Worm (Caenorhabditis elegans) whole organism, L4 larva: ENCODE results near the gene clec-63.

Experiments
- D1046.2 ChIP-seq: fragments of 200-800 bp; sonication (Bioruptor generic); IDR thresholded peaks from 2 replicates; pipeline ENCODE4 v1.3.6; 2022; ENCODE audit warnings: missing genetic modification characterization, missing compliant biosample characterization
- F10B5.3 ChIP-seq: sonication (generic microtip); optimal IDR thresholded peaks from 2 replicates; lab custom pipeline; 2016; ENCODE audit warnings: mild to moderate bottlenecking, missing genetic modification characterization, missing compliant biosample characterization
- F26F4.8 ChIP-seq: fragments of 200-800 bp; sonication (Bioruptor generic); conservative IDR thresholded peaks from 2 replicates; pipeline ENCODE4 v1.3.6; 2022; ENCODE audit warnings: missing genetic modification characterization, missing compliant biosample characterization
- R02D3.7 ChIP-seq: fragments of 150-350 bp; sonication (generic microtip); optimal IDR thresholded peaks from 3 replicates; lab custom pipeline; 2014; ENCODE audit warnings: missing biosample characterization, missing genetic modification characterization
- T20F7.1 ChIP-seq: fragments of 200-800 bp; sonication (Bioruptor generic); optimal IDR thresholded peaks from 2 replicates; lab custom pipeline; 2018; ENCODE audit warnings: mild to moderate bottlenecking, missing genetic modification characterization, missing compliant biosample characterization
- T26A8.4 ChIP-seq: fragments of 200-800 bp; sonication (Bioruptor generic); IDR thresholded peaks from 2 replicates; pipeline ENCODE4 v1.3.6; 2022; ENCODE audit warnings: missing genetic modification characterization, missing compliant biosample characterization
- Y5F2A.4 ChIP-seq: fragments of 200-800 bp; sonication (Bioruptor generic); optimal IDR thresholded peaks from 2 replicates; lab custom pipeline; 2018; ENCODE audit warnings: mild to moderate bottlenecking, missing genetic modification characterization, missing compliant biosample characterization
- Y75B8A.6 ChIP-seq: fragments of 200-800 bp; sonication (Bioruptor generic); IDR thresholded peaks from 2 replicates; pipeline ENCODE4 v1.3.6; 2022; ENCODE audit warnings: missing genetic modification reagents, missing genetic modification characterization, missing compliant biosample characterization
- ZK546.5 ChIP-seq, 2 experiments: sonication (generic microtip); optimal IDR thresholded peaks; 2 replicates each; lab custom pipeline; 2017; ENCODE audit warnings: missing biosample characterization in 2 of 2, missing genetic modification characterization in 2 of 2
- aha-1 ChIP-seq: fragments of 150-350 bp; peaks from one replicate; lab custom pipeline; 2014; ENCODE audit warnings: missing biosample characterization, missing genetic modification characterization
- ama-1 ChIP-seq: fragments of 150-350 bp; optimal IDR thresholded peaks from 2 replicates; lab custom pipeline; 2014; ENCODE audit warnings: inconsistent platforms, mixed read lengths
- arid-1 ChIP-seq: fragments of 200-800 bp; sonication (Bioruptor generic); conservative IDR thresholded peaks from 2 replicates; pipeline ENCODE4 v1.3.6; 2022; ENCODE audit warnings: missing genetic modification reagents, missing genetic modification characterization, missing compliant biosample characterization
- attf-4 ChIP-seq: sonication (generic microtip); optimal IDR thresholded peaks from 3 replicates; lab custom pipeline; 2017; ENCODE audit warnings: missing biosample characterization, missing genetic modification characterization
- ceh-28 ChIP-seq: fragments of 150-350 bp; optimal IDR thresholded peaks from 2 replicates; lab custom pipeline; 2014; ENCODE audit warnings: missing biosample characterization, missing genetic modification reagents, missing genetic modification characterization
- ceh-44 ChIP-seq: fragments of 200-800 bp; sonication (Bioruptor generic); IDR thresholded peaks from 2 replicates; pipeline ENCODE4 v1.3.6; 2022; ENCODE audit warnings: missing genetic modification reagents, missing genetic modification characterization, missing compliant biosample characterization
- ceh-62 ChIP-seq: sonication (generic microtip); optimal IDR thresholded peaks from 2 replicates; lab custom pipeline; 2017; ENCODE audit warnings: missing biosample characterization, missing genetic modification characterization
- ceh-82 ChIP-seq: sonication (generic microtip); optimal IDR thresholded peaks from 2 replicates; lab custom pipeline; 2017; ENCODE audit warnings: missing biosample characterization, missing genetic modification characterization
- dmd-6 ChIP-seq: fragments of 200-800 bp; sonication (Bioruptor generic); IDR thresholded peaks from 2 replicates; pipeline ENCODE4 v1.3.6; 2022; ENCODE audit warnings: missing genetic modification reagents, missing genetic modification characterization, missing compliant biosample characterization
- dmd-8 ChIP-seq: fragments of 200-800 bp; sonication (Bioruptor generic); IDR thresholded peaks from 2 replicates; pipeline ENCODE4 v1.3.6; 2022; ENCODE audit warnings: missing genetic modification characterization, missing compliant biosample characterization
- dpl-1 ChIP-seq: fragments of 150-350 bp; optimal IDR thresholded peaks from 2 replicates; lab custom pipeline; 2014; ENCODE audit warnings: missing biosample characterization, missing genetic modification reagents, missing genetic modification characterization
- hlh-11 ChIP-seq: fragments of 200-800 bp; sonication (Bioruptor generic); optimal IDR thresholded peaks from 2 replicates; lab custom pipeline; 2018; ENCODE audit warnings: mild to moderate bottlenecking, missing genetic modification characterization, missing compliant biosample characterization
- hlh-30 ChIP-seq: sonication (generic microtip); optimal IDR thresholded peaks from 2 replicates; lab custom pipeline; 2017; ENCODE audit warnings: antibody characterized with exemption, mild to moderate bottlenecking, missing genetic modification characterization, missing compliant biosample characterization; ENCODE audit not compliant: insufficient read depth
- hmg-1.1 ChIP-seq: fragments of 200-800 bp; sonication (Bioruptor generic); IDR thresholded peaks from 2 replicates; pipeline ENCODE4 v1.3.6; 2022; ENCODE audit warnings: missing genetic modification reagents, missing genetic modification characterization, missing compliant biosample characterization
- lim-7 ChIP-seq: fragments of 200-800 bp; sonication (Bioruptor generic); IDR thresholded peaks from 2 replicates; pipeline ENCODE4 v1.3.6; 2022; ENCODE audit warnings: missing genetic modification characterization, missing compliant biosample characterization
- lin-13 ChIP-seq: fragments of 150-350 bp; optimal IDR thresholded peaks from 2 replicates; lab custom pipeline; 2014; ENCODE audit warnings: missing biosample characterization, missing genetic modification reagents, missing genetic modification characterization
- lin-29 ChIP-seq: fragments of 200-800 bp; sonication (Bioruptor generic); IDR thresholded peaks from 2 replicates; pipeline ENCODE4 v1.3.6; 2022; ENCODE audit warnings: missing genetic modification reagents, missing genetic modification characterization, missing compliant biosample characterization
- lin-39 ChIP-seq: fragments of 150-350 bp; optimal IDR thresholded peaks from 2 replicates; lab custom pipeline; 2014; ENCODE audit warnings: missing biosample characterization, missing genetic modification reagents, missing genetic modification characterization
- madf-9 ChIP-seq: fragments of 200-800 bp; sonication (Bioruptor generic); conservative IDR thresholded peaks from 2 replicates; pipeline ENCODE4 v1.3.6; 2022; ENCODE audit warnings: missing genetic modification reagents, missing genetic modification characterization, missing compliant biosample characterization
- mdt-29 ChIP-seq: fragments of 200-800 bp; sonication (Bioruptor generic); IDR thresholded peaks from 2 replicates; pipeline ENCODE4 v1.3.6; 2022; ENCODE audit warnings: missing genetic modification reagents, missing genetic modification characterization, missing compliant biosample characterization
- mxl-2 ChIP-seq: fragments of 200-800 bp; sonication (Bioruptor generic); conservative IDR thresholded peaks from 2 replicates; pipeline ENCODE4 v1.3.6; 2022; ENCODE audit warnings: missing genetic modification reagents, missing genetic modification characterization, missing compliant biosample characterization
- nhr-102 ChIP-seq: sonication (generic microtip); optimal IDR thresholded peaks from 2 replicates; lab custom pipeline; 2016; ENCODE audit warnings: mild to moderate bottlenecking, missing genetic modification characterization, moderate library complexity, missing compliant biosample characterization
- nhr-111 ChIP-seq: fragments of 200-800 bp; sonication (Bioruptor generic); optimal IDR thresholded peaks from 2 replicates; lab custom pipeline; 2018; ENCODE audit warnings: mild to moderate bottlenecking, missing genetic modification characterization, missing compliant biosample characterization
- nhr-237 ChIP-seq: sonication (generic microtip); optimal IDR thresholded peaks from 2 replicates; lab custom pipeline; 2017; ENCODE audit warnings: missing biosample characterization, missing genetic modification characterization
- nhr-28 ChIP-seq: fragments of 150-350 bp; optimal IDR thresholded peaks from 2 replicates; lab custom pipeline; 2014; ENCODE audit warnings: missing biosample characterization, missing genetic modification characterization
- nhr-41 ChIP-seq: fragments of 200-800 bp; sonication (Bioruptor generic); IDR thresholded peaks from 2 replicates; pipeline ENCODE4 v1.3.6; 2022; ENCODE audit warnings: missing genetic modification reagents, missing genetic modification characterization, missing compliant biosample characterization
- nhr-42 ChIP-seq: fragments of 200-800 bp; sonication (Bioruptor generic); IDR thresholded peaks from 2 replicates; pipeline ENCODE4 v1.3.6; 2022; ENCODE audit warnings: missing genetic modification characterization, missing compliant biosample characterization
- nhr-48 ChIP-seq: sonication (generic microtip); optimal IDR thresholded peaks from 2 replicates; lab custom pipeline; 2016; ENCODE audit warnings: mild to moderate bottlenecking, missing genetic modification characterization, missing compliant biosample characterization
- nhr-77 ChIP-seq: fragments of 150-350 bp; optimal IDR thresholded peaks from 2 replicates; lab custom pipeline; 2014; ENCODE audit warnings: missing biosample characterization, missing genetic modification characterization
- pha-4 ChIP-seq, 2 experiments: fragments of 150-350 bp in 1 of 2; fragments of 200-800 bp in 1 of 2; sonication (Bioruptor generic) in 1 of 2; IDR thresholded peaks in 1 of 2; optimal IDR thresholded peaks in 1 of 2; 2 replicates each; pipeline versions ENCODE4 v1.3.6 to Lab custom; 2014 to 2022; ENCODE audit warnings: missing genetic modification characterization in 2 of 2, missing genetic modification reagents in 2 of 2, missing biosample characterization in 1 of 2, missing compliant biosample characterization in 1 of 2
- pqm-1 ChIP-seq: sonication (generic microtip); optimal IDR thresholded peaks from 2 replicates; lab custom pipeline; 2017; ENCODE audit warnings: missing biosample characterization, missing genetic modification characterization
- snpc-1.2 ChIP-seq: fragments of 200-800 bp; sonication (Bioruptor generic); IDR thresholded peaks from 2 replicates; pipeline ENCODE4 v1.3.6; 2022; ENCODE audit warnings: missing genetic modification reagents, missing genetic modification characterization, missing compliant biosample characterization
- snpc-4 ChIP-seq: fragments of 150-350 bp; optimal IDR thresholded peaks from 2 replicates; lab custom pipeline; 2014; ENCODE audit warnings: missing biosample characterization, missing genetic modification characterization
- spr-1 ChIP-seq: sonication (generic microtip); optimal IDR thresholded peaks from 2 replicates; lab custom pipeline; 2016; ENCODE audit warnings: mild to moderate bottlenecking, missing genetic modification characterization, missing compliant biosample characterization
- unc-62 ChIP-seq, 3 experiments: fragments of 150-350 bp in 1 of 3; sonication (generic microtip); optimal IDR thresholded peaks in 2 of 3; peaks in 1 of 3; 1 replicate in 1 of 3; 2 replicates in 2 of 3; lab custom pipeline; 2014 to 2017; ENCODE audit warnings: missing biosample characterization in 3 of 3, missing genetic modification characterization in 3 of 3, missing genetic modification reagents in 3 of 3, missing genotype in 1 of 3
- zag-1 ChIP-seq: fragments of 150-350 bp; optimal IDR thresholded peaks from 2 replicates; lab custom pipeline; 2014; ENCODE audit warnings: missing biosample characterization, missing genetic modification characterization
- zip-11 ChIP-seq: fragments of 200-800 bp; sonication (Bioruptor generic); IDR thresholded peaks from 2 replicates; pipeline ENCODE4 v1.3.6; 2022; ENCODE audit warnings: missing genetic modification characterization, missing compliant biosample characterization
- ztf-11 ChIP-seq: fragments of 150-350 bp; optimal IDR thresholded peaks from 2 replicates; lab custom pipeline; 2014; ENCODE audit warnings: missing biosample characterization, missing genetic modification characterization

The clec-63 gene

ce11 chrII:12928241-12928640 is 32.8 kb downstream of the clec-63 start, which contains the start of gene F58G1.3:
TSS of gene F58G1.3 (minus strand) at chrII:12928341.
- TF ChIP-seq attf-4 (tag; lab: Kevin White, UChicago) = no peak
- TF ChIP-seq lin-29 (GFP tag; lab: Robert Waterston, UW) = no peak
- no peak for TF ChIP-seq ceh-62
- no peak for TF ChIP-seq R02D3.7 (tag; lab: Kevin White, UChicago)

ce11 chrII:12930138-12930537 is 34.7 kb downstream of the clec-63 start:
- TF ChIP-seq pqm-1 (tag; lab: Kevin White, UChicago) = peak; percentile 44
- no peak for TF ChIP-seq pha-4 (GFP tag; IDR thresholded peaks at IDR 0.05; lab: Robert Waterston, UW)
- no peak for TF ChIP-seq pha-4 (tag; optimal IDR thresholded peaks at IDR 0.05; lab: Kevin White, UChicago)
- TF ChIP-seq unc-62 (GFP tag; optimal IDR thresholded peaks at IDR 0.05 in 1 of 2; lab: Kevin White, UChicago) = peak in 1 of 2 experiments; percentile 87
- no peak for TF ChIP-seq unc-62 (tag; optimal IDR thresholded peaks at IDR 0.05; lab: Kevin White, UChicago)
- TF ChIP-seq, all 104 proteins: peak for 2

ce11 chrII:12931456-12931923 is 36.1 kb downstream of the clec-63 start, which contains the start of gene dct-18:
TSS of gene dct-18 (plus strand) at chrII:12931873.
- TF ChIP-seq F26F4.8 (GFP tag; lab: Robert Waterston, UW) = no peak
- no peak for TF ChIP-seq spr-1 (tag; lab: Kevin White, UChicago)
- peak; percentile 29 for TF ChIP-seq nhr-77
- TF ChIP-seq Y75B8A.6 (GFP tag; lab: Robert Waterston, UW) = no peak
- TF ChIP-seq lin-29 (GFP tag; lab: Robert Waterston, UW) = no peak
- no peak for TF ChIP-seq ceh-82 (tag; lab: Kevin White, UChicago)
- no peak for TF ChIP-seq ZK546.5 (tag; optimal IDR thresholded peaks at IDR 0.05; lab: Kevin White, UChicago)
- 0 out of 2 replicates have a peak, but pooled peaks have one; percentile 39 for TF ChIP-seq nhr-41 (GFP tag; lab: Robert Waterston, UW)
- TF ChIP-seq mxl-2 (GFP tag; lab: Robert Waterston, UW) = no peak
- no peak for TF ChIP-seq attf-4 (tag; lab: Kevin White, UChicago)
- TF ChIP-seq ztf-11 (tag; lab: Kevin White, UChicago) = no peak
- no peak for TF ChIP-seq snpc-4 (tag; lab: Kevin White, UChicago)
- TF ChIP-seq aha-1 (tag; lab: Kevin White, UChicago) = no peak
- TF ChIP-seq ama-1 (lab: Kevin White, UChicago) = no peak
- TF ChIP-seq madf-9 (GFP tag; lab: Robert Waterston, UW) = no peak
- TF ChIP-seq dmd-6 = peak; percentile 48
- TF ChIP-seq pha-4 (GFP tag; IDR thresholded peaks at IDR 0.05; lab: Robert Waterston, UW) = no peak
- no peak for TF ChIP-seq pha-4 (tag; optimal IDR thresholded peaks at IDR 0.05; lab: Kevin White, UChicago)
- no peak for TF ChIP-seq mdt-29 (GFP tag; lab: Robert Waterston, UW)
- no peak for TF ChIP-seq zag-1 (tag; lab: Kevin White, UChicago)
- no peak for TF ChIP-seq nhr-48 (tag; lab: Kevin White, UChicago)
- no peak for TF ChIP-seq nhr-102 (tag; lab: Kevin White, UChicago)
- no peak for TF ChIP-seq hmg-1.1 (GFP tag; lab: Robert Waterston, UW)
- TF ChIP-seq lim-7 (GFP tag; lab: Robert Waterston, UW) = no peak
- TF ChIP-seq T20F7.1 (GFP tag; lab: Kevin White, UChicago) = no peak
- TF ChIP-seq hlh-11 (tag; lab: Kevin White, UChicago) = peak; percentile 62
- no peak for TF ChIP-seq nhr-42 (GFP tag; lab: Robert Waterston, UW)
- TF ChIP-seq ceh-28 (tag; lab: Kevin White, UChicago) = no peak
- TF ChIP-seq snpc-1.2 = no peak
- no peak for TF ChIP-seq Y5F2A.4
- TF ChIP-seq zip-11 (GFP tag; lab: Robert Waterston, UW) = no peak
- TF ChIP-seq pqm-1 (tag; lab: Kevin White, UChicago) = peak; percentile 77
- no peak for TF ChIP-seq F10B5.3 (tag; lab: Kevin White, UChicago)
- no peak for TF ChIP-seq arid-1 (GFP tag; lab: Robert Waterston, UW)
- TF ChIP-seq dmd-8 (GFP tag; lab: Robert Waterston, UW) = no peak
- TF ChIP-seq lin-13 (GFP tag; lab: Kevin White, UChicago) = no peak
- no peak for TF ChIP-seq nhr-111 (GFP tag; lab: Kevin White, UChicago)
- TF ChIP-seq T26A8.4 = no peak
- TF ChIP-seq lin-39 (tag; lab: Kevin White, UChicago) = no peak
- no peak for TF ChIP-seq ceh-44 (GFP tag; lab: Robert Waterston, UW)
- no peak for TF ChIP-seq dpl-1 (GFP tag; lab: Kevin White, UChicago)
- no peak for TF ChIP-seq nhr-237 (tag; lab: Kevin White, UChicago)
- TF ChIP-seq nhr-28 (tag; lab: Kevin White, UChicago) = peak; percentile 88
- no peak for TF ChIP-seq D1046.2 (GFP tag; lab: Robert Waterston, UW)
- TF ChIP-seq hlh-30 (tag; lab: Kevin White, UChicago) = no peak
